Fruit fly (Drosophila melanogaster): ENCODE measurements around the gene exex.

exex gene

dm6 chr3L:7903489-7904150, 44.4 kb upstream of the exex start (continued):
- peak; percentile 49 for TF ChIP-seq disco-r (GFP tag; optimal IDR thresholded peaks at IDR 0.05)
- TF ChIP-seq az2 (GFP tag; optimal IDR thresholded peaks at IDR 0.05) = peak; percentile 86
- peak; percentile 70 for TF ChIP-seq Antp (GFP tag; optimal IDR thresholded peaks at IDR 0.05)
- no peak for TF ChIP-seq pita (GFP tag; optimal IDR thresholded peaks at IDR 0.05)
- 0 out of 3 replicates have a peak, but pooled peaks have one; percentile 19 for TF ChIP-seq CG11560 (tag; IDR thresholded peaks at IDR 0.05)
- TF ChIP-seq CG5245 (GFP tag; optimal IDR thresholded peaks at IDR 0.05) = peak; percentile 67
- peak; percentile 94 for TF ChIP-seq Blimp-1 (GFP tag; optimal IDR thresholded peaks at IDR 0.05)
- TF ChIP-seq CG17912 (GFP tag; optimal IDR thresholded peaks at IDR 0.05) = peak; percentile 44
- no peak for TF ChIP-seq CG10565 (GFP tag; optimal IDR thresholded peaks at IDR 0.05)
- TF ChIP-seq Dll (GFP tag; IDR thresholded peaks at IDR 0.05; ENCODE audit: partially characterized antibody) = no peak
- TF ChIP-seq ase (GFP tag; IDR thresholded peaks at IDR 0.05) = peak; percentile 80
- TF ChIP-seq Fer1 (GFP tag; optimal IDR thresholded peaks at IDR 0.05) = peak; percentile 75
- TF ChIP-seq repo (GFP tag; optimal IDR thresholded peaks at IDR 0.05) = peak; percentile 68
- peak; percentile 84 for TF ChIP-seq CG2120 (GFP tag; optimal IDR thresholded peaks at IDR 0.05)
- TF ChIP-seq bowl (GFP tag; IDR thresholded peaks at IDR 0.05) = peak; percentile 66
- TF ChIP-seq dimm (GFP tag; IDR thresholded peaks at IDR 0.05) = peak; percentile 71
- peak; percentile 86 for TF ChIP-seq grau (tag; optimal IDR thresholded peaks at IDR 0.05)
- peak; percentile 37 for TF ChIP-seq Sry-δ (GFP tag; optimal IDR thresholded peaks at IDR 0.05)
- peak; percentile 80 for TF ChIP-seq CG12219 (GFP tag; optimal IDR thresholded peaks at IDR 0.05)
- TF ChIP-seq lov (optimal IDR thresholded peaks at IDR 0.05) = no peak
- TF ChIP-seq lov (GFP tag; IDR thresholded peaks at IDR 0.05) = 0 out of 3 replicates have a peak, but pooled peaks have one; percentile 71
- TF ChIP-seq Sox102F (GFP tag; optimal IDR thresholded peaks at IDR 0.05) = peak; percentile 95
- no peak for TF ChIP-seq CG13287 (GFP tag; IDR thresholded peaks at IDR 0.05; ENCODE audit: partially characterized antibody)
- TF ChIP-seq crol (GFP tag; IDR thresholded peaks at IDR 0.05) = peak; percentile 85
- TF ChIP-seq Dref (GFP tag; IDR thresholded peaks at IDR 0.05) = no peak
- TF ChIP-seq Lhr (GFP tag; optimal IDR thresholded peaks at IDR 0.05) = peak; percentile 77
- peak; percentile 28 for TF ChIP-seq Elba2 (GFP tag; optimal IDR thresholded peaks at IDR 0.05)
- TF ChIP-seq CG14965 (GFP tag; optimal IDR thresholded peaks at IDR 0.05; ENCODE audit: borderline replicate concordance) = peak; percentile 54
- peak; percentile 50 for TF ChIP-seq B-H2 (GFP tag; optimal IDR thresholded peaks at IDR 0.05)
- TF ChIP-seq CG3163 (GFP tag; optimal IDR thresholded peaks at IDR 0.05) = peak; percentile 49
- TF ChIP-seq Optix (GFP tag; IDR thresholded peaks at IDR 0.05) = no peak
- peak; percentile 76 for TF ChIP-seq CG16815 (GFP tag; optimal IDR thresholded peaks at IDR 0.05)
- TF ChIP-seq Nf-YC (tag; optimal IDR thresholded peaks at IDR 0.05) = no peak
- peak; percentile 89 for TF ChIP-seq lab (GFP tag; optimal IDR thresholded peaks at IDR 0.05)
- peak; percentile 45 for TF ChIP-seq grn (GFP tag; optimal IDR thresholded peaks at IDR 0.05)
- TF ChIP-seq H15 (GFP tag; IDR thresholded peaks at IDR 0.05) = peak; percentile 78
- TF ChIP-seq CG14860 (GFP tag; IDR thresholded peaks at IDR 0.05; ENCODE audit: partially characterized antibody) = no peak
- TF ChIP-seq hbn (GFP tag; IDR thresholded peaks at IDR 0.05; ENCODE audit: partially characterized antibody) = no peak
- TF ChIP-seq CG14050 (GFP tag; IDR thresholded peaks at IDR 0.05) = peak; percentile 66
- 0 out of 2 replicates have a peak, but pooled peaks have one; percentile 51 for TF ChIP-seq Lim3 (GFP tag; IDR thresholded peaks at IDR 0.05)
- peak; percentile 75 for TF ChIP-seq CG3838 (GFP tag; optimal IDR thresholded peaks at IDR 0.05)
- peak; percentile 83 for TF ChIP-seq Spps (tag; optimal IDR thresholded peaks at IDR 0.05)
- peak; percentile 74 for TF ChIP-seq CG15011 (GFP tag; optimal IDR thresholded peaks at IDR 0.05)
- peak; percentile 78 for TF ChIP-seq Drgx (GFP tag; IDR thresholded peaks at IDR 0.05)
- TF ChIP-seq NC2β (GFP tag; optimal IDR thresholded peaks at IDR 0.05) = peak; percentile 88
- TF ChIP-seq crp (GFP tag; optimal IDR thresholded peaks at IDR 0.05) = peak in 1 of 2 experiments; percentile 31
- TF ChIP-seq CG15696 (tag; optimal IDR thresholded peaks at IDR 0.05) = peak; percentile 84
- peak; percentile 78 for TF ChIP-seq CG8359 (GFP tag; optimal IDR thresholded peaks at IDR 0.05; ENCODE audit: borderline replicate concordance)
- TF ChIP-seq Nf-YA (GFP tag; IDR thresholded peaks at IDR 0.05) = peak; percentile 82

Data from whole organism, embryonic.